Fruit fly (Drosophila melanogaster): ENCODE measurements around the gene RfC4.

The RfC4 gene

dm6 chr3L:4145229-4145628 is 9.4 kb upstream of the RfC4 start:
- TF ChIP-seq EcR (GFP tag; optimal IDR thresholded peaks at IDR 0.05) (peak; percentile 73), CG15710 (tag; optimal IDR thresholded peaks at IDR 0.05) (no peak), CG17806 (tag; optimal IDR thresholded peaks at IDR 0.05) (no peak)

- no peak for TF ChIP-seq Pif1A (GFP tag; optimal IDR thresholded peaks at IDR 0.05)
- no peak for TF ChIP-seq EcR (GFP tag; optimal IDR thresholded peaks at IDR 0.05)
- TF ChIP-seq D1 (tag; optimal IDR thresholded peaks at IDR 0.05) = no peak
- no peak for TF ChIP-seq CG9948 (tag; optimal IDR thresholded peaks at IDR 0.05)
- TF ChIP-seq gl (tag; optimal IDR thresholded peaks at IDR 0.05) = no peak
- no peak for TF ChIP-seq CG34367 (tag; optimal IDR thresholded peaks at IDR 0.05)
Measured at dm6 chr3L:4142064-4142463, 6.2 kb upstream of the RfC4 start, which contains the start of gene CG32260. TSS of gene CG32260 (plus strand) at chr3L:4142364.

- no peak for TF ChIP-seq CG34367 (tag; optimal IDR thresholded peaks at IDR 0.05)
- no peak for TF ChIP-seq CG4496 (GFP tag; IDR thresholded peaks at IDR 0.05)
- no peak for TF ChIP-seq Pif1B (GFP tag; optimal IDR thresholded peaks at IDR 0.05)
- no peak for TF ChIP-seq gl (tag; optimal IDR thresholded peaks at IDR 0.05)
- TF ChIP-seq CG13204 (GFP tag; optimal IDR thresholded peaks at IDR 0.05) = no peak
- TF ChIP-seq CG8159 (tag; optimal IDR thresholded peaks at IDR 0.05) = no peak
- TF ChIP-seq CG8301 (tag; optimal IDR thresholded peaks at IDR 0.05) = no peak
- TF ChIP-seq CG10348 (GFP tag; IDR thresholded peaks at IDR 0.05) = no peak
- TF ChIP-seq CG17806 (tag; optimal IDR thresholded peaks at IDR 0.05) = no peak
- no peak for TF ChIP-seq rn (GFP tag; IDR thresholded peaks at IDR 0.05)
- no peak for TF ChIP-seq fd96Ca (GFP tag; IDR thresholded peaks at IDR 0.05)
- TF ChIP-seq Ets98B (GFP tag; IDR thresholded peaks at IDR 0.05) = no peak
- TF ChIP-seq D1 (tag; optimal IDR thresholded peaks at IDR 0.05) = no peak
- TF ChIP-seq Snoo (tag; optimal IDR thresholded peaks at IDR 0.05) = no peak
Measured at dm6 chr3L:4141167-4141566, 5.3 kb upstream of the RfC4 start, which contains the start of gene Akh. TSS of gene Akh (plus strand) at chr3L:4141467.

dm6 chr3L:4138804-4139521 is 3.1 kb upstream of the RfC4 start, which contains the start of the genes Rop and Ras64B:
TSS of gene Rop (minus strand) at chr3L:4138996.
TSS of gene Ras64B (plus strand) at chr3L:4139076.
- no peak for TF ChIP-seq gl (tag; optimal IDR thresholded peaks at IDR 0.05)
- peak; percentile 1 for TF ChIP-seq CG15710 (tag; optimal IDR thresholded peaks at IDR 0.05)
- no peak for TF ChIP-seq Pif1B (GFP tag; optimal IDR thresholded peaks at IDR 0.05)
- TF ChIP-seq CG9948 (tag; optimal IDR thresholded peaks at IDR 0.05) = no peak
- TF ChIP-seq CG34367 (tag; optimal IDR thresholded peaks at IDR 0.05) = no peak
- no peak for TF ChIP-seq Pif1A (GFP tag; optimal IDR thresholded peaks at IDR 0.05)
- peak; percentile 57 for TF ChIP-seq EcR (GFP tag; optimal IDR thresholded peaks at IDR 0.05)
- TF ChIP-seq fd96Ca (GFP tag; IDR thresholded peaks at IDR 0.05) = no peak; the same call in 2 of the 3 replicates
- no peak for TF ChIP-seq CG17806 (tag; optimal IDR thresholded peaks at IDR 0.05)
- TF ChIP-seq CG8301 (tag; optimal IDR thresholded peaks at IDR 0.05) = no peak
- TF ChIP-seq CG4496 (GFP tag; IDR thresholded peaks at IDR 0.05) = no peak
- TF ChIP-seq CG12605 (GFP tag; IDR thresholded peaks at IDR 0.05) = no peak
- no peak for TF ChIP-seq rn (GFP tag; IDR thresholded peaks at IDR 0.05)
- TF ChIP-seq CG13204 (GFP tag; optimal IDR thresholded peaks at IDR 0.05) = no peak
- no peak for TF ChIP-seq D1 (tag; optimal IDR thresholded peaks at IDR 0.05)
- no peak for TF ChIP-seq CG32121 (GFP tag; IDR thresholded peaks at IDR 0.05)
- peak; percentile 23; the same call in 1 of the 2 replicates for TF ChIP-seq Ets98B (GFP tag; IDR thresholded peaks at IDR 0.05)
- TF ChIP-seq Snoo (tag; optimal IDR thresholded peaks at IDR 0.05) = no peak
- TF ChIP-seq CG14655 (GFP tag; optimal IDR thresholded peaks at IDR 0.05) = no peak
- no peak for TF ChIP-seq CG8159 (tag; optimal IDR thresholded peaks at IDR 0.05)
- TF ChIP-seq CG10348 (GFP tag; IDR thresholded peaks at IDR 0.05) = no peak

DNA sequence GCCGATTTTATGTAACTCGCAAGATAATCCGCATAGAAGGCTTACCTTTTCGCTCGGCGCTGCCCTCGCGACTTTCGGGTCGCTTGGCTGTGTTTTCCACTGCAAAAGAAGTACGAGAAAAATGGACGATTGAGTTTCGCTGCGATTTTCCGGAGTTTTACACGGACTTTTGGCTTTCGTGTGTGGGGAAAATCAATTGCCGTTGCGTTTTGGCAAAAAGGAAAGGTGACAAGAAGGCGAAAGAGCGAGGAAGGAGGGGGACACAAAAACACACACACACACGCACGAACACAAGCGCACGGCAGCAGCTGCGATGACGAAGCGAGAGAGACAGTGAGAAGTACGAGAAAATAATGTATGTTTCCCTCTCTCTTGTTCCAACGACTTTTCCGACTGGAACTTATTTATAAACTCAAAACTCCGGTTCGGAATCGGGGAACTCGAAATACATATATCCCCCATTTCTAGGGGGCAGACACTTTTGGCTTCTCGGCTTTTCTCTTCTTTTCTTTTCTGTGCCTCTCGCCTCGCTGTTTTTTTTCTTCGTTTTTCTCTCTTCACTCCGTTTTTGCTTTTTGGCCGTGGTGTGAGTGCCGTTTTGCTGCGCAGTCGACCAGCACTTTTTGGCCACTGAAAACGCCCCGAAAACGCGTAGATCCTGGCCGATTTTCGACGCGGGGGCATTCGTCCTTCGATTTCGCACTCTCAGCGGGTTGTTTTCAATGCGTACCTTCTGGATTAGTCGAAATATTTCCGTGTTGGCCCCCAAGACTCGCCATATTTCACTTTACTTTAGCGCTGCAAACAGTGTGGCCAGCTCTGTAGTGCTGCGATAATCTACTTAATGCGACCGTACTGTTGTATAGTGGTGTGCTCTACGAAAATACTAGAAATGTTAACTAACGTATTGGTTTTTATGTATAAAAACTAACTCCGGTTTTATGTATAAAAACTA is 1.8 kb downstream of the RfC4 start, which contains the start of gene ens:
Gene ens, minus strand, starts transcription at position 827 of the 955 bp plus-strand sequence.
- TF ChIP-seq D1 (tag; optimal IDR thresholded peaks at IDR 0.05) (no peak), CG14655 (GFP tag; optimal IDR thresholded peaks at IDR 0.05) (no peak), CG10348 (GFP tag; IDR thresholded peaks at IDR 0.05) (no peak), fd96Ca (GFP tag; IDR thresholded peaks at IDR 0.05) (no peak), CG4496 (GFP tag; IDR thresholded peaks at IDR 0.05) (no peak), rn (GFP tag; IDR thresholded peaks at IDR 0.05) (no peak), Ets98B (GFP tag; IDR thresholded peaks at IDR 0.05) (no peak), CG15710 (tag; optimal IDR thresholded peaks at IDR 0.05) (peak; percentile 15), CG9948 (tag; optimal IDR thresholded peaks at IDR 0.05) (no peak), CG17806 (tag; optimal IDR thresholded peaks at IDR 0.05) (no peak), CG12605 (GFP tag; IDR thresholded peaks at IDR 0.05) (peak; percentile 17; the same call in 1 of the 2 replicates), EcR (GFP tag; optimal IDR thresholded peaks at IDR 0.05) (peak; percentile 14), CG13204 (GFP tag; optimal IDR thresholded peaks at IDR 0.05) (no peak), gl (tag; optimal IDR thresholded peaks at IDR 0.05) (peak; percentile 31), CG8301 (tag; optimal IDR thresholded peaks at IDR 0.05) (no peak), CG32121 (GFP tag; IDR thresholded peaks at IDR 0.05) (peak; percentile 40), Snoo (tag; optimal IDR thresholded peaks at IDR 0.05) (peak; percentile 20), Pif1A (GFP tag; optimal IDR thresholded peaks at IDR 0.05) (no peak), Pif1B (GFP tag; optimal IDR thresholded peaks at IDR 0.05) (no peak), CG34367 (tag; optimal IDR thresholded peaks at IDR 0.05) (peak; percentile 2), CG8159 (tag; optimal IDR thresholded peaks at IDR 0.05) (no peak)
